Worm (Caenorhabditis elegans) whole organism, L4/young adult: ENCODE results near the gene F21C10.5.

ENCODE experiments used
- W03F9.2 ChIP-seq: fragments of 150-350 bp; optimal IDR thresholded peaks from 2 replicates; lab custom pipeline; 2014; ENCODE audit warnings: missing biosample characterization, missing genetic modification characterization
- dao-5 ChIP-seq: sonication (generic microtip); optimal IDR thresholded peaks from 2 replicates; lab custom pipeline; 2016; ENCODE audit warnings: missing genotype, missing genetic modification characterization, moderate library complexity, missing compliant biosample characterization
- him-1 ChIP-seq: sonication (generic microtip); optimal IDR thresholded peaks from 2 replicates; lab custom pipeline; 2016; ENCODE audit warnings: missing genotype, missing genetic modification reagents, missing genetic modification characterization, missing compliant biosample characterization

The F21C10.5 gene

ce11 chrV:9125345-9125744 lies at the start of gene F21C10.5:
F21C10.5 (plus strand) TSS chrV:9125645.
- TF ChIP-seq dao-5 (tag; lab: Kevin White, UChicago): no peak
- TF ChIP-seq him-1 (tag; lab: Kevin White, UChicago): no peak
- TF ChIP-seq W03F9.2 (tag; lab: Kevin White, UChicago): no peak

- TF ChIP-seq him-1 (tag; lab: Kevin White, UChicago) (no peak), dao-5 (tag; lab: Kevin White, UChicago) (no peak), W03F9.2 (tag; lab: Kevin White, UChicago) (no peak)
Measured at ce11 chrV:9075827-9076226, 49.6 kb upstream of the F21C10.5 start.

- TF ChIP-seq him-1 (tag; lab: Kevin White, UChicago) (no peak), W03F9.2 (tag; lab: Kevin White, UChicago) (no peak), dao-5 (tag; lab: Kevin White, UChicago) (no peak)
Measured at ce11 chrV:9076273-9076672, 49.2 kb upstream of the F21C10.5 start, which contains the start of gene T27E4.7. T27E4.7 (minus strand) TSS chrV:9076322.

- TF ChIP-seq W03F9.2 (tag; lab: Kevin White, UChicago): no peak
- no peak for TF ChIP-seq him-1 (tag; lab: Kevin White, UChicago)
- TF ChIP-seq dao-5 (tag; lab: Kevin White, UChicago): no peak
Measured at ce11 chrV:9078067-9078581, 47.3 kb upstream of the F21C10.5 start.

ce11 chrV:9078815-9079525 lies 46.5 kb upstream of the F21C10.5 start:
- no peak for TF ChIP-seq dao-5 (tag; lab: Kevin White, UChicago)
- TF ChIP-seq him-1 (tag; lab: Kevin White, UChicago): no peak
- no peak for TF ChIP-seq W03F9.2 (tag; lab: Kevin White, UChicago)

- TF ChIP-seq him-1 (tag; lab: Kevin White, UChicago) (no peak), dao-5 (tag; lab: Kevin White, UChicago) (no peak), W03F9.2 (tag; lab: Kevin White, UChicago) (no peak)
Measured at ce11 chrV:9079965-9080432, 45.4 kb upstream of the F21C10.5 start.

ce11 chrV:9081410-9081809 lies 44.0 kb upstream of the F21C10.5 start:
- TF ChIP-seq dao-5 (tag; lab: Kevin White, UChicago): no peak
- no peak for TF ChIP-seq W03F9.2 (tag; lab: Kevin White, UChicago)
- TF ChIP-seq him-1 (tag; lab: Kevin White, UChicago): no peak

- TF ChIP-seq W03F9.2 (tag; lab: Kevin White, UChicago) (no peak), dao-5 (tag; lab: Kevin White, UChicago) (no peak), him-1 (tag; lab: Kevin White, UChicago) (no peak)
Measured at ce11 chrV:9082350-9082749, 43.1 kb upstream of the F21C10.5 start.

ce11 chrV:9084252-9084651 lies 41.2 kb upstream of the F21C10.5 start:
- TF ChIP-seq W03F9.2 (tag; lab: Kevin White, UChicago) (no peak), dao-5 (tag; lab: Kevin White, UChicago) (no peak), him-1 (tag; lab: Kevin White, UChicago) (no peak)

ce11 chrV:9085845-9086244 lies 39.6 kb upstream of the F21C10.5 start:
- no peak for TF ChIP-seq dao-5 (tag; lab: Kevin White, UChicago)
- no peak for TF ChIP-seq him-1 (tag; lab: Kevin White, UChicago)
- no peak for TF ChIP-seq W03F9.2 (tag; lab: Kevin White, UChicago)

- TF ChIP-seq W03F9.2 (tag; lab: Kevin White, UChicago): no peak
Measured at ce11 chrV:9088758-9089157, 36.7 kb upstream of the F21C10.5 start.

ce11 chrV:9092209-9092608 lies 33.2 kb upstream of the F21C10.5 start, which contains the start of gene T27E4.1:
T27E4.1 (plus strand) TSS chrV:9092345.
- TF ChIP-seq W03F9.2 (tag; lab: Kevin White, UChicago) (no peak), him-1 (tag; lab: Kevin White, UChicago) (no peak), dao-5 (tag; lab: Kevin White, UChicago) (no peak)

ce11 chrV:9094060-9094628 lies 31.3 kb upstream of the F21C10.5 start:
- TF ChIP-seq him-1 (tag; lab: Kevin White, UChicago) (no peak), dao-5 (tag; lab: Kevin White, UChicago) (no peak), W03F9.2 (tag; lab: Kevin White, UChicago) (no peak)
